Worm (Caenorhabditis elegans) whole organism, young adult: ENCODE data around the gene ceh-21.
A peak's percentile ranks its signal among the peaks of the same experiment; 100 is the strongest.

Experiments used
- B0019.2 ChIP-seq: fragments of 200-800 bp; sonication (Bioruptor generic); conservative IDR thresholded peaks from 2 replicates; pipeline ENCODE4 v1.3.6; 2022; ENCODE audit warnings: missing genetic modification reagents, missing genetic modification characterization, missing compliant biosample characterization
- B0261.1 ChIP-seq: sonication (generic microtip); optimal IDR thresholded peaks from 2 replicates; lab custom pipeline; 2016; ENCODE audit warnings: mild to moderate bottlenecking, missing genetic modification characterization, moderate library complexity, missing compliant biosample characterization
- F52B5.7 ChIP-seq: sonication (generic microtip); optimal IDR thresholded peaks from 2 replicates; lab custom pipeline; 2016; ENCODE audit warnings: mild to moderate bottlenecking, missing genetic modification characterization, missing compliant biosample characterization
- Y79H2A.3 ChIP-seq: fragments of 200-800 bp; sonication (Bioruptor generic); conservative IDR thresholded peaks from 2 replicates; pipeline ENCODE4 v1.3.6; 2022; ENCODE audit warnings: missing genetic modification reagents, missing genetic modification characterization, missing compliant biosample characterization
- Y95B8A.8 ChIP-seq: fragments of 200-800 bp; sonication (Bioruptor generic); IDR thresholded peaks from 2 replicates; pipeline ENCODE4 v1.3.6; 2022; ENCODE audit warnings: missing genetic modification reagents, missing genetic modification characterization, missing compliant biosample characterization
- ZK185.1 ChIP-seq: sonication (generic microtip); optimal IDR thresholded peaks from 2 replicates; lab custom pipeline; 2016; ENCODE audit warnings: mild to moderate bottlenecking, missing genetic modification characterization, missing compliant biosample characterization; ENCODE audit not compliant: poor library complexity, severe bottlenecking
- aptf-3 ChIP-seq: fragments of 200-800 bp; sonication (Bioruptor generic); IDR thresholded peaks from 2 replicates; pipeline ENCODE4 v1.3.6; 2022; ENCODE audit warnings: missing genetic modification characterization, missing compliant biosample characterization
- athp-1 ChIP-seq: sonication (generic microtip); optimal IDR thresholded peaks from 2 replicates; lab custom pipeline; 2017; ENCODE audit warnings: mild to moderate bottlenecking, missing genetic modification characterization, missing compliant biosample characterization
- bed-2 ChIP-seq: fragments of 200-800 bp; sonication (Bioruptor generic); IDR thresholded peaks from 2 replicates; pipeline ENCODE4 v1.3.6; 2022; ENCODE audit warnings: missing genetic modification reagents, missing genetic modification characterization, missing compliant biosample characterization
- cebp-2 ChIP-seq: fragments of 200-800 bp; sonication (Bioruptor generic); IDR thresholded peaks from 2 replicates; pipeline ENCODE4 v1.3.6; 2022; ENCODE audit warnings: missing genetic modification characterization, missing compliant biosample characterization
- ceh-91 ChIP-seq: fragments of 200-800 bp; sonication (Bioruptor generic); IDR thresholded peaks from 2 replicates; pipeline ENCODE4 v1.3.6; 2022; ENCODE audit warnings: missing genetic modification reagents, missing genetic modification characterization, missing compliant biosample characterization
- dpff-1 ChIP-seq: sonication (generic microtip); optimal IDR thresholded peaks from 2 replicates; lab custom pipeline; 2017; ENCODE audit warnings: mild to moderate bottlenecking, missing genetic modification characterization, missing compliant biosample characterization
- egl-44 ChIP-seq: fragments of 200-800 bp; sonication (Bioruptor generic); IDR thresholded peaks from 2 replicates; pipeline ENCODE4 v1.3.6; 2022; ENCODE audit warnings: missing genetic modification reagents, missing genetic modification characterization, missing compliant biosample characterization
- gei-17 ChIP-seq: fragments of 200-800 bp; sonication (Bioruptor generic); optimal IDR thresholded peaks from 2 replicates; lab custom pipeline; 2018; ENCODE audit warnings: mild to moderate bottlenecking, missing genetic modification characterization, missing compliant biosample characterization
- him-1 ChIP-seq: sonication (generic microtip); optimal IDR thresholded peaks from 2 replicates; lab custom pipeline; 2016; ENCODE audit warnings: missing genotype, missing genetic modification reagents, missing genetic modification characterization, missing compliant biosample characterization
- hlh-26 ChIP-seq: fragments of 200-800 bp; sonication (Bioruptor generic); conservative IDR thresholded peaks from 2 replicates; pipeline ENCODE4 v1.3.6; 2022; ENCODE audit warnings: missing genetic modification reagents, missing genetic modification characterization, missing compliant biosample characterization
- hmg-1.2 ChIP-seq: fragments of 200-800 bp; sonication (Bioruptor generic); IDR thresholded peaks from 2 replicates; pipeline ENCODE4 v1.3.6; 2022; ENCODE audit warnings: missing genetic modification reagents, missing genetic modification characterization, missing compliant biosample characterization
- hsf-1 ChIP-seq: fragments of 200-800 bp; sonication (Bioruptor generic); IDR thresholded peaks from 2 replicates; pipeline ENCODE4 v1.3.6; 2022; ENCODE audit warnings: missing genetic modification reagents, missing genetic modification characterization, missing compliant biosample characterization
- let-526 ChIP-seq: fragments of 200-800 bp; sonication (Bioruptor generic); IDR thresholded peaks from 2 replicates; pipeline ENCODE4 v1.3.6; 2022; ENCODE audit warnings: missing genetic modification reagents, missing genetic modification characterization, missing compliant biosample characterization
- let-607 ChIP-seq, 2 experiments: fragments of 200-800 bp in 1 of 2; sonication (Bioruptor generic) in 1 of 2; sonication (generic microtip) in 1 of 2; optimal IDR thresholded peaks; 2 replicates each; lab custom pipeline; 2016 to 2018; ENCODE audit warnings: mild to moderate bottlenecking in 2 of 2, missing compliant biosample characterization in 2 of 2, missing genetic modification characterization in 2 of 2, moderate library complexity in 2 of 2, missing genotype in 1 of 2
- madf-3 ChIP-seq: fragments of 200-800 bp; sonication (Bioruptor generic); IDR thresholded peaks from 2 replicates; pipeline ENCODE4 v1.3.6; 2022; ENCODE audit warnings: missing genetic modification reagents, missing genetic modification characterization, missing compliant biosample characterization
- mcd-1 ChIP-seq: fragments of 200-800 bp; sonication (Bioruptor generic); IDR thresholded peaks from 2 replicates; pipeline ENCODE4 v1.3.6; 2022; ENCODE audit warnings: missing genetic modification reagents, missing genetic modification characterization, missing compliant biosample characterization
- nfya-2 ChIP-seq: fragments of 200-800 bp; sonication (Bioruptor generic); IDR thresholded peaks from 2 replicates; pipeline ENCODE4 v1.3.6; 2022; ENCODE audit warnings: missing genetic modification reagents, missing genetic modification characterization, missing compliant biosample characterization
- pha-4 ChIP-seq: fragments of 150-350 bp; sonication (generic microtip); optimal IDR thresholded peaks from 2 replicates; lab custom pipeline; 2014; ENCODE audit warnings: missing biosample characterization, missing genetic modification reagents, missing genetic modification characterization
- repo-1 ChIP-seq: sonication (generic microtip); optimal IDR thresholded peaks from 2 replicates; lab custom pipeline; 2017; ENCODE audit warnings: mild to moderate bottlenecking, missing genetic modification characterization, missing compliant biosample characterization
- rpc-1 ChIP-seq, 2 experiments: fragments of 150-350 bp in 1 of 2; sonication (generic microtip) in 1 of 2; optimal IDR thresholded peaks; 2 replicates each; lab custom pipeline; 2014 to 2018; ENCODE audit warnings: missing biosample characterization in 1 of 2, missing genetic modification characterization in 1 of 2, missing genetic modification reagents in 1 of 2, missing genotype in 1 of 2
- tbp1 ChIP-seq: fragments of 200-800 bp; sonication (Bioruptor generic); optimal IDR thresholded peaks from 2 replicates; lab custom pipeline; 2018; ENCODE audit warnings: mild to moderate bottlenecking, missing genetic modification characterization, missing compliant biosample characterization
- tlf-1 ChIP-seq: fragments of 200-800 bp; sonication (Bioruptor generic); optimal IDR thresholded peaks from 2 replicates; lab custom pipeline; 2018; ENCODE audit warnings: mild to moderate bottlenecking, missing genetic modification characterization, missing compliant biosample characterization
- zfh-2 ChIP-seq: fragments of 200-800 bp; sonication (Bioruptor generic); conservative IDR thresholded peaks from 2 replicates; pipeline ENCODE4 v1.3.6; 2022; ENCODE audit warnings: missing genetic modification reagents, missing genetic modification characterization, missing compliant biosample characterization
- zim-3 ChIP-seq: sonication (generic microtip); optimal IDR thresholded peaks from 2 replicates; lab custom pipeline; 2017; ENCODE audit warnings: mild to moderate bottlenecking, missing genetic modification characterization, moderate library complexity, missing compliant biosample characterization
- ztf-26 ChIP-seq: sonication (generic microtip); optimal IDR thresholded peaks from 2 replicates; lab custom pipeline; 2017; ENCODE audit warnings: missing genetic modification characterization, missing compliant biosample characterization
- ztf-3 ChIP-seq: fragments of 200-800 bp; sonication (Bioruptor generic); optimal IDR thresholded peaks from 2 replicates; lab custom pipeline; 2018; ENCODE audit warnings: mild to moderate bottlenecking, missing genetic modification characterization, missing compliant biosample characterization

Gene ceh-21

ce11 chrX:1837703-1838102 lies 14.8 kb downstream of the ceh-21 start (continued):
- TF ChIP-seq bed-2 (GFP tag; lab: Robert Waterston, UW), result 0 out of 2 replicates have a peak, but pooled peaks have one; percentile 11
- TF ChIP-seq aptf-3 (GFP tag; lab: Robert Waterston, UW), result no peak
- TF ChIP-seq dpff-1 (tag; lab: Kevin White, UChicago), result no peak

ce11 chrX:1836700-1837099 lies 15.8 kb downstream of the ceh-21 start:
- TF ChIP-seq madf-3 (peak; percentile 62; the same call in 1 of the 2 replicates), hsf-1 (0 out of 2 replicates have a peak, but pooled peaks have one; percentile 51)

- TF ChIP-seq him-1 (tag; lab: Kevin White, UChicago), result no peak
- no peak for TF ChIP-seq repo-1 (tag; lab: Kevin White, UChicago)
- TF ChIP-seq ztf-26, result no peak
- no peak for TF ChIP-seq F52B5.7
- TF ChIP-seq athp-1 (tag; lab: Kevin White, UChicago), result no peak
- TF ChIP-seq B0261.1, result peak; percentile 28
- TF ChIP-seq zim-3 (tag; lab: Kevin White, UChicago), result no peak
- no peak for TF ChIP-seq Y79H2A.3 (GFP tag; lab: Robert Waterston, UW)
- TF ChIP-seq ceh-91 (GFP tag; lab: Robert Waterston, UW), result no peak
- no peak for TF ChIP-seq Y95B8A.8 (GFP tag; lab: Robert Waterston, UW)
- no peak for TF ChIP-seq cebp-2 (GFP tag; lab: Robert Waterston, UW)
- peak; percentile 78 for TF ChIP-seq tbp1 (GFP tag; lab: Kevin White, UChicago)
- no peak for TF ChIP-seq nfya-2
- peak; percentile 4 for TF ChIP-seq rpc-1 (optimal IDR thresholded peaks at IDR 0.05; lab: Kevin White, UChicago)
- peak; percentile 71 for TF ChIP-seq rpc-1 (tag; optimal IDR thresholded peaks at IDR 0.05; lab: Kevin White, UChicago)
These were observed 22.1 kb downstream of the ceh-21 start for ce11 chrX:1830475-1830874.

ce11 chrX:1829937-1830336 lies 22.6 kb downstream of the ceh-21 start, which contains the start of gene C14E2.6:
Gene C14E2.6, minus strand, starts transcription at chrX:1830037.
- TF ChIP-seq ztf-3 (GFP tag; lab: Kevin White, UChicago), result no peak

ce11 chrX:1826166-1826565 lies 26.4 kb downstream of the ceh-21 start, which contains the start of gene C14E2.1:
Gene C14E2.1, plus strand, starts transcription at chrX:1826466.
- no peak for TF ChIP-seq gei-17
- TF ChIP-seq tlf-1 (GFP tag; lab: Kevin White, UChicago), result no peak
- no peak for TF ChIP-seq hlh-26 (GFP tag; lab: Robert Waterston, UW)
- TF ChIP-seq B0019.2 (GFP tag; lab: Robert Waterston, UW), result no peak
- TF ChIP-seq egl-44 (GFP tag; lab: Robert Waterston, UW), result no peak
- no peak for TF ChIP-seq mcd-1 (GFP tag; lab: Robert Waterston, UW)
- no peak for TF ChIP-seq let-526 (GFP tag; lab: Robert Waterston, UW)
- no peak for TF ChIP-seq rpc-1 (optimal IDR thresholded peaks at IDR 0.05; lab: Kevin White, UChicago)
- no peak for TF ChIP-seq rpc-1 (tag; optimal IDR thresholded peaks at IDR 0.05; lab: Kevin White, UChicago)
- no peak for TF ChIP-seq aptf-3 (GFP tag; lab: Robert Waterston, UW)
- TF ChIP-seq let-607 (tag; optimal IDR thresholded peaks at IDR 0.05; lab: Kevin White, UChicago), result no peak
- TF ChIP-seq ztf-26, result no peak
- TF ChIP-seq ZK185.1 (tag; lab: Kevin White, UChicago), result no peak
- no peak for TF ChIP-seq pha-4
- no peak for TF ChIP-seq hmg-1.2 (GFP tag; lab: Robert Waterston, UW)
- no peak for TF ChIP-seq tbp1 (GFP tag; lab: Kevin White, UChicago)
- TF ChIP-seq zfh-2 (GFP tag; lab: Robert Waterston, UW), result no peak
- TF ChIP-seq, all 124 proteins: peak for 0
